Fruit fly (Drosophila melanogaster) whole organism, prepupa: ENCODE measurements around the gene Ldsdh1.

Experiments used
- Blimp-1 ChIP-seq: fragments of 200-800 bp; sonication (Bioruptor generic); optimal IDR thresholded peaks from 3 replicates; lab custom pipeline; 2017; ENCODE audit warnings: missing biosample characterization, missing genetic modification characterization, mild to moderate bottlenecking, moderate library complexity, missing genetic modification reagents
- CG11762 ChIP-seq: fragments of 200-800 bp; sonication (Bioruptor generic); optimal IDR thresholded peaks from 3 replicates; lab custom pipeline; 2016; ENCODE audit warnings: missing biosample characterization, missing genetic modification characterization; ENCODE audit not compliant: insufficient read depth
- CG16779 ChIP-seq: fragments of 200-800 bp; sonication (Bioruptor generic); optimal IDR thresholded peaks from 3 replicates; lab custom pipeline; 2017; ENCODE audit warnings: missing biosample characterization, mild to moderate bottlenecking, missing genetic modification characterization
- CG3919 ChIP-seq: fragments of 200-800 bp; sonication (Bioruptor generic); optimal IDR thresholded peaks from 3 replicates; lab custom pipeline; 2016; ENCODE audit warnings: missing biosample characterization, missing genetic modification characterization
- CG6163 ChIP-seq: fragments of 200-800 bp; sonication (Bioruptor generic); IDR thresholded peaks from 3 replicates; pipeline ENCODE4 v1.3.6; 2022; ENCODE audit warnings: missing biosample characterization, missing genetic modification characterization
- Ets21C ChIP-seq: fragments of 200-800 bp; sonication (Bioruptor generic); optimal IDR thresholded peaks from 3 replicates; lab custom pipeline; 2016; ENCODE audit warnings: missing biosample characterization, missing genetic modification characterization
- Gug ChIP-seq: fragments of 200-800 bp; sonication (Bioruptor generic); IDR thresholded peaks from 2 replicates; pipeline ENCODE4 v1.3.6; 2022; ENCODE audit warnings: missing biosample characterization, missing genetic modification characterization
- Hr38 ChIP-seq: sonication (Bioruptor generic); optimal IDR thresholded peaks from 2 replicates; lab custom pipeline; 2016; ENCODE audit warnings: missing biosample characterization, missing genetic modification characterization
- Hr4 ChIP-seq: fragments of 200-800 bp; sonication (Bioruptor generic); optimal IDR thresholded peaks from 3 replicates; lab custom pipeline; 2016; ENCODE audit warnings: missing biosample characterization, missing genetic modification characterization
- Sox14 ChIP-seq: fragments of 200-800 bp; sonication (Bioruptor generic); optimal IDR thresholded peaks from 3 replicates; lab custom pipeline; 2016; ENCODE audit warnings: missing biosample characterization, missing genetic modification characterization
- Sox15 ChIP-seq: fragments of 200-800 bp; sonication (Bioruptor generic); optimal IDR thresholded peaks from 3 replicates; lab custom pipeline; 2016; ENCODE audit warnings: missing biosample characterization, missing genetic modification characterization
- achi ChIP-seq: fragments of 200-800 bp; sonication (Bioruptor generic); optimal IDR thresholded peaks from 3 replicates; lab custom pipeline; 2016; ENCODE audit warnings: missing biosample characterization, missing genetic modification characterization
- cyc ChIP-seq: fragments of 200-800 bp; sonication (Bioruptor generic); optimal IDR thresholded peaks from 3 replicates; lab custom pipeline; 2016; ENCODE audit warnings: missing biosample characterization, missing genetic modification characterization
- eg ChIP-seq: fragments of 200-800 bp; sonication (Bioruptor generic); IDR thresholded peaks from 3 replicates; pipeline ENCODE4 v1.3.6; 2022; ENCODE audit warnings: missing biosample characterization, missing genetic modification characterization

DNA sequence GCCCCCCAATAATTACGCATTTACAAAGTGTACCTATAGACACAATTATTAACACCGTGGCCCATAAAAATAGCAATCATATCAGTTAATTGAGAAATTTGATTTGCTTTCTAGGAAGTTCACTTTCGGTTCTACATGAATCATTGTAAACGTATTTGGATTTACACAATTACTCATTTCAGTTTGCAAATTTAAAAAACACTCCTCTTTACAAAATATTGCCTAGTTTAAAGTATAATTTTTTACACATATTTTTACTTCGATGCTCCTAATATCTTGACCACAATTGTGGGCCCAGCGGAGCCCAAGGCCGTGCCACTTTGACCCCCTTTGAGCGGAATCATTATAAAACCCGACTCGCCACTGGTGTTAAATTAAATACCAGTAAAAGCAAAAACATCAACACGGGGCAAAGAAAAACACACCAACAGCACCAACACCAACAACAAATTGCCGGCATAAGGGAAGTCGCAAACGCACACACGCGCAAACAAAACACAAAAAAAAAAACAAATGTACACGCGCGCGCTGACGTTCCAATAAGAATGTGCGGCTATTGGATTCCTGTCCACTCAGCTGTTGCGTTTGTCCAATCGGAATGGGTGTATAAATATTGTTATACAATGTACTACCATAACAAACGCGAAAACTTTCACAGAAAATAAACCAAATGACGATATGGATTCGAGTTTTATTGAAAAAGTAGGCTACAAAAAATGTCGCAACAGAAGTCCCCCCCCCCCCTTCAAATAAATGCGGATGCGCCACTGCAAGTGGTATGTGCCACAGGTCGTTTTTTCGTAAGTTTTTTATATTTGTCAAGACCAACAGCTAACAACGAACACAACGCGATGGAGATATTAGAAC, 33.3 kb upstream of the Ldsdh1 start:
- TF ChIP-seq Hr4 (GFP tag; lab: Kevin White, UChicago), result no peak
- no peak for TF ChIP-seq Gug (GFP tag; lab: Robert Waterston, UW)
- TF ChIP-seq Sox14, result no peak
- TF ChIP-seq CG3919 (GFP tag; lab: Kevin White, UChicago), result peak; percentile 18
- TF ChIP-seq CG11762, result no peak
- TF ChIP-seq Ets21C, result no peak
- no peak for TF ChIP-seq CG16779 (tag; lab: Kevin White, UChicago)
- TF ChIP-seq Hr38 (GFP tag; lab: Kevin White, UChicago), result no peak
- peak; percentile 28; the same call in 1 of the 3 replicates for TF ChIP-seq CG6163 (GFP tag; lab: Robert Waterston, UW)
- TF ChIP-seq eg, result peak; percentile 56
- peak; percentile 10 for TF ChIP-seq cyc
- TF ChIP-seq Blimp-1 (GFP tag; lab: Kevin White, UChicago), result no peak
- peak; percentile 33 for TF ChIP-seq achi (GFP tag; lab: Kevin White, UChicago)
- no peak for TF ChIP-seq Sox15 (GFP tag; lab: Kevin White, UChicago)
